Fruit fly (Drosophila melanogaster) whole organism, wandering third instar larva: Measurements from ENCODE around the gene CG4968.

Source experiments
- Myc ChIP-seq: fragments of >200 bp; optimal IDR thresholded peaks from 2 replicates; lab custom pipeline; 2017
- fru ChIP-seq: fragments of 200-800 bp; sonication (Bioruptor generic); optimal IDR thresholded peaks from 3 replicates; lab custom pipeline; 2016; ENCODE audit warnings: missing biosample characterization, mild to moderate bottlenecking, missing genetic modification characterization
- h ChIP-seq: fragments of 200-800 bp; sonication (Bioruptor generic); optimal IDR thresholded peaks from 3 replicates; lab custom pipeline; 2016; ENCODE audit warnings: missing biosample characterization, mild to moderate bottlenecking, missing genetic modification characterization

DNA sequence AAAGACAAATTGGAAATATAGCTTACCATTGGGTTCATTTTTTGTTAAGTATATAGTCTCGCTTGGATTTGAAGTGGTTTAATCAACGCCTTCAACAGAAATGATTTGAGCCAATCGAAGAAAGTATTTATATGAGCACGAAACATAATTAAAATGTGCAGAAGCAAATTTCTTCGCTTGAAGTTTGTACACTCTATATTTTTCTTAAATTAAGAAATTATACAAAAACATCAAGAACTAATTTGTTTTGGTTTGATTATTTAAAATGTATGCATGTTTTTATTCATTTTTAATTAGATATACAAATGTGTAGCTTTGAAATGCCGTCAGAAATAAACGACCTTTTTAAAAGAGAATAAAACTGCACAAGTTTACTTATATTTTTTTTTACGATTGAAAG is 4.8 kb upstream of the CG4968 start, which contains the start of gene CG13138:
- TF ChIP-seq fru (GFP tag; lab: Kevin White, UChicago) (no peak), Myc (lab: Kevin White, UChicago) (no peak), h (GFP tag; lab: Kevin White, UChicago) (no peak)
